Fruit fly (Drosophila melanogaster): ENCODE measurements around the gene CG9806.

The CG9806 gene

DNA sequence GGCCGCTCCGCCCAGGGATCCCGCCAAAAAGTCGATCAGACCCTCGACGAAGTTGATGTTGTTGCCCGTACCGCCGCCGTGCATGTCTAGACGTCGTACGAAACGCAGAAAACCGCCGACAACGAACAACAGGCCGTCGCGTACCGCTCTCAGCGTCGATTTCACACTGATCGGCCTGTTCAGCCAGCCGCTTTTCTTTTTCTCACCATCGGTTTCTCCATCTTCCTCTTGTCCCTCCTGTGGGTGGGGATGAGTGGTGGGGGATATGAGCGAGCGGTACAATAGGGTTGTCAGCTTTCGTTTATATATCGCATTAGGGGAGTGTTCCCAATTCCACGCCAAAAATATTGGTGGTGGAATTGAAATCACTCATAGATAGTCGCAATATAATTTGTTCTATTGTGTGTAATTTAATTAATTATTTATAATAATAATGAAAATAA lies 25.4 kb downstream of the CG9806 start (continued):
- TF ChIP-seq CG2129 (GFP tag; IDR thresholded peaks at IDR 0.05; ENCODE audit: partially characterized antibody) = no peak; the same call in 1 of the 2 replicates
- no peak for TF ChIP-seq HmgD (GFP tag; optimal IDR thresholded peaks at IDR 0.05)
- TF ChIP-seq gcm (GFP tag; optimal IDR thresholded peaks at IDR 0.05) = no peak
- TF ChIP-seq CG12104 (GFP tag; optimal IDR thresholded peaks at IDR 0.05) = no peak
- no peak for TF ChIP-seq Poxn (GFP tag; IDR thresholded peaks at IDR 0.05)
- no peak for TF ChIP-seq CG13123 (GFP tag; optimal IDR thresholded peaks at IDR 0.05)
- peak; percentile 44 for TF ChIP-seq dmrt11E (tag; optimal IDR thresholded peaks at IDR 0.05)
- peak; percentile 30 for TF ChIP-seq CG12659 (GFP tag; optimal IDR thresholded peaks at IDR 0.05)
- peak; percentile 13 for TF ChIP-seq CG16815 (GFP tag; optimal IDR thresholded peaks at IDR 0.05)
- TF ChIP-seq NK7.1 (GFP tag; optimal IDR thresholded peaks at IDR 0.05) = no peak
- TF ChIP-seq sd (tag; optimal IDR thresholded peaks at IDR 0.05) = no peak
- TF ChIP-seq CG17328 (GFP tag; IDR thresholded peaks at IDR 0.05) = no peak
- TF ChIP-seq CG12391 (tag; optimal IDR thresholded peaks at IDR 0.05) = peak; percentile 60
- peak; percentile 9; the same call in 1 of the 2 replicates for TF ChIP-seq nerfin-2 (GFP tag; IDR thresholded peaks at IDR 0.05; ENCODE audit: partially characterized antibody)
- no peak for TF ChIP-seq CG7745 (tag; optimal IDR thresholded peaks at IDR 0.05)
- TF ChIP-seq CG8478 (optimal IDR thresholded peaks at IDR 0.05) = no peak
- TF ChIP-seq CG17385 (GFP tag; optimal IDR thresholded peaks at IDR 0.05) = peak; percentile 44
- TF ChIP-seq grn (GFP tag; optimal IDR thresholded peaks at IDR 0.05) = no peak
- peak; percentile 65 for TF ChIP-seq gem (tag; optimal IDR thresholded peaks at IDR 0.05)
- peak in 1 of 2 experiments; percentile 40 for TF ChIP-seq dpn (GFP tag; optimal IDR thresholded peaks at IDR 0.05)
- peak; percentile 14 for TF ChIP-seq Sry-β (GFP tag; optimal IDR thresholded peaks at IDR 0.05)
- TF ChIP-seq Sox102F (GFP tag; optimal IDR thresholded peaks at IDR 0.05) = peak; percentile 42
- no peak for TF ChIP-seq chinmo (GFP tag; IDR thresholded peaks at IDR 0.05; ENCODE audit: partially characterized antibody)
- TF ChIP-seq pzg (GFP tag; optimal IDR thresholded peaks at IDR 0.05) = peak; percentile 20
- peak; percentile 26; the same call in 1 of the 2 replicates for TF ChIP-seq CG10959 (GFP tag; IDR thresholded peaks at IDR 0.05)
- no peak for TF ChIP-seq hth (optimal IDR thresholded peaks at IDR 0.05)
- no peak for TF ChIP-seq HLH4C (GFP tag; IDR thresholded peaks at IDR 0.05; ENCODE audit: partially characterized antibody)
- no peak for TF ChIP-seq CG3407 (GFP tag; optimal IDR thresholded peaks at IDR 0.05)
- TF ChIP-seq Sry-δ (GFP tag; optimal IDR thresholded peaks at IDR 0.05) = peak; percentile 57
- peak; percentile 29; the same call in 1 of the 3 replicates for TF ChIP-seq B-H1 (GFP tag; IDR thresholded peaks at IDR 0.05)
- peak; percentile 30 for TF ChIP-seq Oli (tag; optimal IDR thresholded peaks at IDR 0.05)
- TF ChIP-seq oc (tag; optimal IDR thresholded peaks at IDR 0.05) = no peak
- TF ChIP-seq Awh (GFP tag; IDR thresholded peaks at IDR 0.05) = no peak
- no peak for TF ChIP-seq CG6689 (GFP tag; IDR thresholded peaks at IDR 0.05)
- no peak for TF ChIP-seq lab (GFP tag; optimal IDR thresholded peaks at IDR 0.05)
- no peak for TF ChIP-seq CG5953 (GFP tag; IDR thresholded peaks at IDR 0.05)
- no peak for TF ChIP-seq corto (GFP tag; optimal IDR thresholded peaks at IDR 0.05)
- TF ChIP-seq Hmr (GFP tag; optimal IDR thresholded peaks at IDR 0.05) = peak; percentile 18
- peak; percentile 22 for TF ChIP-seq MTF-1 (GFP tag; optimal IDR thresholded peaks at IDR 0.05; ENCODE audit: borderline replicate concordance)
- no peak for TF ChIP-seq ATbp (GFP tag; optimal IDR thresholded peaks at IDR 0.05)
- peak; percentile 45 for TF ChIP-seq CG10209 (GFP tag; optimal IDR thresholded peaks at IDR 0.05)
- TF ChIP-seq Mrtf (GFP tag; IDR thresholded peaks at IDR 0.05) = peak; percentile 23; the same call in 1 of the 3 replicates
- no peak for TF ChIP-seq chm (GFP tag; IDR thresholded peaks at IDR 0.05)
- TF ChIP-seq trem (tag; optimal IDR thresholded peaks at IDR 0.05) = no peak
- peak in 1 of 3 experiments; percentile 32 for TF ChIP-seq lola (GFP tag; optimal IDR thresholded peaks at IDR 0.05)
- no peak for TF ChIP-seq h (optimal IDR thresholded peaks at IDR 0.05)
- no peak for TF ChIP-seq Hr39 (optimal IDR thresholded peaks at IDR 0.05)
- TF ChIP-seq dan (GFP tag; IDR thresholded peaks at IDR 0.05) = no peak
- peak; percentile 60 for TF ChIP-seq Deaf1 (tag; optimal IDR thresholded peaks at IDR 0.05)
- TF ChIP-seq pan (optimal IDR thresholded peaks at IDR 0.05) = no peak
- TF ChIP-seq pan (GFP tag; optimal IDR thresholded peaks at IDR 0.05 in 1 of 2, IDR thresholded peaks at IDR 0.05 in 1 of 2) = peak in 1 of 2 experiments; percentile 43
